Fruit fly (Drosophila melanogaster): ENCODE measurements around the gene disco-r.

disco-r gene

dm6 chrX:16096488-16096887 is 52.3 kb downstream of the disco-r start (continued):
- peak; percentile 65 for TF ChIP-seq CG13894 (tag; optimal IDR thresholded peaks at IDR 0.05)

- TF ChIP-seq CG31365 (tag; optimal IDR thresholded peaks at IDR 0.05), result no peak
- peak; percentile 72 for TF ChIP-seq D19A (tag; optimal IDR thresholded peaks at IDR 0.05)
- TF ChIP-seq gem (tag; optimal IDR thresholded peaks at IDR 0.05), result peak; percentile 8
- no peak for TF ChIP-seq CG32532 (GFP tag; IDR thresholded peaks at IDR 0.05)
- peak; percentile 58 for TF ChIP-seq Med (GFP tag)
- TF ChIP-seq CG17186 (GFP tag; optimal IDR thresholded peaks at IDR 0.05), result no peak
- peak; percentile 0 for TF ChIP-seq lab (GFP tag; optimal IDR thresholded peaks at IDR 0.05)
- TF ChIP-seq Drgx (GFP tag; IDR thresholded peaks at IDR 0.05), result peak; percentile 43; the same call in 1 of the 2 replicates
- no peak for TF ChIP-seq prd (optimal IDR thresholded peaks at IDR 0.05)
- no peak for TF ChIP-seq prd (GFP tag; IDR thresholded peaks at IDR 0.05)
- no peak for TF ChIP-seq CG17912 (GFP tag; optimal IDR thresholded peaks at IDR 0.05)
- TF ChIP-seq slp2 (GFP tag; optimal IDR thresholded peaks at IDR 0.05), result no peak
- peak; percentile 90 for TF ChIP-seq crol (GFP tag; IDR thresholded peaks at IDR 0.05)
- TF ChIP-seq trem (tag; optimal IDR thresholded peaks at IDR 0.05), result peak; percentile 3
- no peak for TF ChIP-seq CG30403 (GFP tag; optimal IDR thresholded peaks at IDR 0.05)
- TF ChIP-seq run (tag; optimal IDR thresholded peaks at IDR 0.05), result no peak
- 0 out of 4 replicates have a peak, but pooled peaks have one; percentile 59 for TF ChIP-seq chinmo (GFP tag; IDR thresholded peaks at IDR 0.05; ENCODE audit: partially characterized antibody)
- no peak for TF ChIP-seq Taf1 (GFP tag; IDR thresholded peaks at IDR 0.05)
- TF ChIP-seq CG14050 (GFP tag; IDR thresholded peaks at IDR 0.05), result no peak
- TF ChIP-seq pum (GFP tag; optimal IDR thresholded peaks at IDR 0.05), result no peak
- TF ChIP-seq crc (GFP tag; optimal IDR thresholded peaks at IDR 0.05), result no peak
- TF ChIP-seq nau (GFP tag; optimal IDR thresholded peaks at IDR 0.05), result no peak
- peak; percentile 42 for TF ChIP-seq MBD-R2 (GFP tag; IDR thresholded peaks at IDR 0.05)
- peak in 1 of 2 experiments; percentile 54 for TF ChIP-seq Pdp1 (GFP tag; optimal IDR thresholded peaks at IDR 0.05)
- TF ChIP-seq Sox102F (GFP tag; optimal IDR thresholded peaks at IDR 0.05), result no peak
- TF ChIP-seq chm (GFP tag; IDR thresholded peaks at IDR 0.05), result no peak
- TF ChIP-seq salm (tag; optimal IDR thresholded peaks at IDR 0.05), result no peak
- TF ChIP-seq CG8478 (optimal IDR thresholded peaks at IDR 0.05), result no peak
- no peak for TF ChIP-seq ERR (GFP tag; optimal IDR thresholded peaks at IDR 0.05)
- peak; percentile 2 for TF ChIP-seq dmrt99B (tag; optimal IDR thresholded peaks at IDR 0.05)
- TF ChIP-seq Meics (GFP tag; optimal IDR thresholded peaks at IDR 0.05), result no peak
- no peak for TF ChIP-seq ems (GFP tag; optimal IDR thresholded peaks at IDR 0.05)
- no peak for TF ChIP-seq CG30431 (GFP tag; optimal IDR thresholded peaks at IDR 0.05)
- TF ChIP-seq pan (optimal IDR thresholded peaks at IDR 0.05), result no peak
- no peak for TF ChIP-seq pan (GFP tag; optimal IDR thresholded peaks at IDR 0.05 in 1 of 2, IDR thresholded peaks at IDR 0.05 in 1 of 2)
- no peak for TF ChIP-seq ssp (GFP tag; IDR thresholded peaks at IDR 0.05)
- TF ChIP-seq Camta (GFP tag; optimal IDR thresholded peaks at IDR 0.05), result no peak
- TF ChIP-seq bcd (GFP tag; optimal IDR thresholded peaks at IDR 0.05), result no peak
- TF ChIP-seq Dll (GFP tag; IDR thresholded peaks at IDR 0.05; ENCODE audit: partially characterized antibody), result no peak
- TF ChIP-seq zfh1 (GFP tag; IDR thresholded peaks at IDR 0.05), result no peak
- TF ChIP-seq sob (GFP tag; IDR thresholded peaks at IDR 0.05), result no peak
- TF ChIP-seq sr (GFP tag; IDR thresholded peaks at IDR 0.05), result 0 out of 3 replicates have a peak, but pooled peaks have one; percentile 27
- TF ChIP-seq Hr78 (GFP tag; optimal IDR thresholded peaks at IDR 0.05), result peak in 1 of 2 experiments; percentile 99
- TF ChIP-seq Blimp-1 (GFP tag; optimal IDR thresholded peaks at IDR 0.05), result peak; percentile 84
- peak; percentile 38 for TF ChIP-seq CG18599 (GFP tag; optimal IDR thresholded peaks at IDR 0.05)
- peak; percentile 35 for TF ChIP-seq CG10543 (GFP tag; optimal IDR thresholded peaks at IDR 0.05)
- TF ChIP-seq CG3995 (GFP tag; optimal IDR thresholded peaks at IDR 0.05), result no peak
- TF ChIP-seq CG8089 (GFP tag; optimal IDR thresholded peaks at IDR 0.05), result no peak
Measured at dm6 chrX:16092614-16093280, 56.0 kb downstream of the disco-r start.

Measured in whole organism, embryonic.